Fruit fly (Drosophila melanogaster) whole organism, wandering third instar larva: ENCODE measurements around the gene spn-D.

ENCODE experiments used
- Abd-B ChIP-seq: fragments of >200 bp; optimal IDR thresholded peaks from 2 replicates; lab custom pipeline; 2017; ENCODE audit warnings: missing biosample characterization, missing genetic modification characterization
- CG32264 ChIP-seq: fragments of 200-800 bp; sonication (Bioruptor generic); optimal IDR thresholded peaks from 2 replicates; lab custom pipeline; 2016; ENCODE audit warnings: missing biosample characterization, missing genetic modification characterization
- CG9705 ChIP-seq: fragments of 200-800 bp; sonication (Bioruptor generic); optimal IDR thresholded peaks from 2 replicates; lab custom pipeline; 2018; ENCODE audit warnings: missing biosample characterization, mild to moderate bottlenecking, missing genetic modification characterization
- CrebA ChIP-seq: fragments of 200-800 bp; sonication (Bioruptor generic); optimal IDR thresholded peaks from 2 replicates; lab custom pipeline; 2016; ENCODE audit warnings: missing biosample characterization, mild to moderate bottlenecking, missing genetic modification characterization, borderline replicate concordance
- Dfd ChIP-seq: fragments of >200 bp; optimal IDR thresholded peaks from 2 replicates; lab custom pipeline; 2017; ENCODE audit warnings: missing biosample characterization, missing genetic modification characterization
- Dif ChIP-seq: fragments of 200-275, 200-300 bp; sonication (Bioruptor generic); optimal IDR thresholded peaks from 2 replicates; lab custom pipeline; 2018; ENCODE audit warnings: missing biosample characterization, missing genetic modification characterization; ENCODE audit not compliant: partially characterized antibody
- GATAd ChIP-seq: sonication (Bioruptor generic); optimal IDR thresholded peaks from 2 replicates; lab custom pipeline; 2016; ENCODE audit warnings: missing biosample characterization, missing genetic modification characterization
- HLH106 ChIP-seq: fragments of 200-800 bp; optimal IDR thresholded peaks from 3 replicates; lab custom pipeline; 2019; ENCODE audit warnings: missing biosample characterization, mild to moderate bottlenecking, missing genetic modification characterization, moderate library complexity
- Hnf4 ChIP-seq: fragments of 200-800 bp; sonication (Bioruptor generic); optimal IDR thresholded peaks from 2 replicates; lab custom pipeline; 2016; ENCODE audit warnings: missing biosample characterization, mild to moderate bottlenecking, missing genetic modification characterization
- Hr78 ChIP-seq: fragments of >200 bp; optimal IDR thresholded peaks from 2 replicates; lab custom pipeline; 2017; ENCODE audit warnings: missing biosample characterization, missing genetic modification characterization
- Hr83 ChIP-seq: fragments of 200-300 bp; sonication (Bioruptor generic); optimal IDR thresholded peaks from 2 replicates; lab custom pipeline; 2016; ENCODE audit warnings: missing biosample characterization, mild to moderate bottlenecking, missing genetic modification characterization, moderate library complexity; ENCODE audit not compliant: poor library complexity, severe bottlenecking
- Jra ChIP-seq: sonication (Bioruptor generic); optimal IDR thresholded peaks from 2 replicates; lab custom pipeline; 2016; ENCODE audit warnings: missing biosample characterization, missing genetic modification characterization
- Mio ChIP-seq: sonication (Bioruptor generic); optimal IDR thresholded peaks from 2 replicates; lab custom pipeline; 2016; ENCODE audit warnings: missing biosample characterization, missing genetic modification characterization
- OdsH ChIP-seq: fragments of 200-800 bp; sonication (Bioruptor generic); optimal IDR thresholded peaks from 2 replicates; lab custom pipeline; 2016; ENCODE audit warnings: missing biosample characterization, mild to moderate bottlenecking, missing genetic modification characterization
- Rel ChIP-seq, 2 experiments: fragments of 200-800 bp; sonication (Bioruptor generic) in 1 of 2; optimal IDR thresholded peaks; 2 replicates in 1 of 2; 3 replicates in 1 of 2; lab custom pipeline; 2016 to 2019; ENCODE audit warnings: mild to moderate bottlenecking in 2 of 2, missing biosample characterization in 2 of 2, missing genetic modification characterization in 2 of 2, moderate library complexity in 1 of 2
- Sp1 ChIP-seq: fragments of 200-800 bp; sonication (Bioruptor generic); optimal IDR thresholded peaks from 3 replicates; lab custom pipeline; 2019; ENCODE audit warnings: missing biosample characterization, mild to moderate bottlenecking, missing genetic modification characterization, moderate library complexity
- Vsx2 ChIP-seq: fragments of 200-300, 225-300 bp; sonication (Bioruptor generic); optimal IDR thresholded peaks from 2 replicates; lab custom pipeline; 2018; ENCODE audit warnings: missing biosample characterization, missing genetic modification characterization; ENCODE audit not compliant: partially characterized antibody
- br ChIP-seq: fragments of 200-800 bp; sonication (Bioruptor generic); optimal IDR thresholded peaks from 2 replicates; lab custom pipeline; 2016; ENCODE audit warnings: missing biosample characterization, missing genetic modification characterization
- brk ChIP-seq: fragments of 200-800 bp; sonication (Bioruptor generic); optimal IDR thresholded peaks from 2 replicates; lab custom pipeline; 2016; ENCODE audit warnings: missing biosample characterization, mild to moderate bottlenecking, missing genetic modification characterization
- dl ChIP-seq, 2 experiments: fragments of 175-275, 200-275 bp in 1 of 2; fragments of 200-275 bp in 1 of 2; sonication (Bioruptor generic); optimal IDR thresholded peaks; lab custom pipeline; 2018; ENCODE audit warnings: mild to moderate bottlenecking in 2 of 2, missing biosample characterization in 2 of 2, missing genetic modification characterization in 2 of 2, moderate library complexity in 2 of 2; ENCODE audit not compliant: partially characterized antibody in 2 of 2, insufficient read depth in 1 of 2
- dmrt93B ChIP-seq: fragments of 200-800 bp; sonication (Bioruptor generic); optimal IDR thresholded peaks from 2 replicates; lab custom pipeline; 2018; ENCODE audit warnings: missing biosample characterization, mild to moderate bottlenecking, missing genetic modification characterization
- dsf ChIP-seq: sonication (Bioruptor generic); optimal IDR thresholded peaks from 2 replicates; lab custom pipeline; 2016; ENCODE audit warnings: missing biosample characterization, missing genetic modification characterization, borderline replicate concordance
- ey ChIP-seq: fragments of 200-800 bp; sonication (Bioruptor generic); optimal IDR thresholded peaks from 2 replicates; lab custom pipeline; 2016; ENCODE audit warnings: missing biosample characterization, missing genetic modification characterization
- foxo ChIP-seq, 2 experiments: fragments of 200-800 bp; sonication (Bioruptor generic); optimal IDR thresholded peaks; 2 replicates in 1 of 2; 3 replicates in 1 of 2; lab custom pipeline; 2016 to 2017; ENCODE audit warnings: missing biosample characterization in 2 of 2, missing genetic modification characterization in 2 of 2
- fru ChIP-seq: fragments of 200-800 bp; sonication (Bioruptor generic); optimal IDR thresholded peaks from 3 replicates; lab custom pipeline; 2016; ENCODE audit warnings: missing biosample characterization, mild to moderate bottlenecking, missing genetic modification characterization
- h ChIP-seq: fragments of 200-800 bp; sonication (Bioruptor generic); optimal IDR thresholded peaks from 3 replicates; lab custom pipeline; 2016; ENCODE audit warnings: missing biosample characterization, mild to moderate bottlenecking, missing genetic modification characterization
- jim ChIP-seq: fragments of 175-275, 200-325 bp; sonication (Bioruptor generic); optimal IDR thresholded peaks from 2 replicates; lab custom pipeline; 2016; ENCODE audit warnings: missing biosample characterization, mild to moderate bottlenecking, missing genetic modification characterization
- pan ChIP-seq: fragments of >200 bp; optimal IDR thresholded peaks from 2 replicates; lab custom pipeline; 2017
- psq ChIP-seq: fragments of 200-800 bp; sonication (Bioruptor generic); optimal IDR thresholded peaks from 3 replicates; lab custom pipeline; 2017; ENCODE audit warnings: missing biosample characterization, mild to moderate bottlenecking, missing genetic modification characterization, moderate library complexity
- rgr ChIP-seq: fragments of 200-800 bp; sonication (Bioruptor generic); optimal IDR thresholded peaks from 3 replicates; lab custom pipeline; 2016; ENCODE audit warnings: missing biosample characterization, mild to moderate bottlenecking, missing genetic modification characterization
- sage ChIP-seq: fragments of 200-800 bp; sonication (Bioruptor generic); optimal IDR thresholded peaks from 2 replicates; lab custom pipeline; 2016; ENCODE audit warnings: missing biosample characterization, mild to moderate bottlenecking, missing genetic modification characterization
- tai ChIP-seq: sonication (Bioruptor generic); optimal IDR thresholded peaks from 2 replicates; lab custom pipeline; 2016; ENCODE audit warnings: missing biosample characterization, missing genetic modification characterization
- usp ChIP-seq: fragments of >200 bp; optimal IDR thresholded peaks from 2 replicates; lab custom pipeline; 2017; ENCODE audit warnings: missing biosample characterization, missing genetic modification characterization
- woc ChIP-seq: sonication (Bioruptor generic); optimal IDR thresholded peaks from 2 replicates; lab custom pipeline; 2016; ENCODE audit warnings: missing biosample characterization, mild to moderate bottlenecking, missing genetic modification characterization

Gene spn-D

dm6 chr3R:27129580-27130385 is 35.7 kb upstream of the spn-D start (continued):
- TF ChIP-seq CG9705 (GFP tag; lab: Kevin White, UChicago) (no peak), Dfd (no peak), Hnf4 (peak; percentile 31), Dif (GFP tag; lab: Kevin White, UChicago) (peak; percentile 23), brk (GFP tag; lab: Kevin White, UChicago) (no peak), GATAd (GFP tag; lab: Kevin White, UChicago) (no peak), Vsx2 (GFP tag; lab: Kevin White, UChicago) (peak; percentile 30), Rel (GFP tag; optimal IDR thresholded peaks at IDR 0.05; lab: Kevin White, UChicago) (peak; percentile 82), Rel (tag; optimal IDR thresholded peaks at IDR 0.05; lab: Kevin White, UChicago) (peak; percentile 62), dmrt93B (GFP tag; lab: Kevin White, UChicago) (peak; percentile 29), CrebA (GFP tag; lab: Kevin White, UChicago) (no peak), jim (GFP tag; lab: Kevin White, UChicago) (peak; percentile 82)

dm6 chr3R:27130551-27131161 is 34.9 kb upstream of the spn-D start:
- no peak for TF ChIP-seq OdsH
- no peak for TF ChIP-seq dl (GFP tag; optimal IDR thresholded peaks at IDR 0.05; lab: Kevin White, UChicago; ENCODE audit: insufficient read depth in 1 of 2, partially characterized antibody in 2 of 2)
- no peak for TF ChIP-seq ey (GFP tag; lab: Kevin White, UChicago)
- no peak for TF ChIP-seq Rel (GFP tag; optimal IDR thresholded peaks at IDR 0.05; lab: Kevin White, UChicago)
- peak; percentile 94 for TF ChIP-seq Rel (tag; optimal IDR thresholded peaks at IDR 0.05; lab: Kevin White, UChicago)
- TF ChIP-seq Dif (GFP tag; lab: Kevin White, UChicago), result peak; percentile 35

- peak; percentile 49 for TF ChIP-seq HLH106 (tag; lab: Kevin White, UChicago)
- TF ChIP-seq ey (GFP tag; lab: Kevin White, UChicago), result peak; percentile 44
- peak; percentile 91 for TF ChIP-seq Vsx2 (GFP tag; lab: Kevin White, UChicago)
- TF ChIP-seq jim (GFP tag; lab: Kevin White, UChicago), result peak; percentile 44
- TF ChIP-seq foxo (GFP tag; optimal IDR thresholded peaks at IDR 0.05; lab: Kevin White, UChicago), result peak in 1 of 2 experiments; percentile 71
- no peak for TF ChIP-seq Rel (GFP tag; optimal IDR thresholded peaks at IDR 0.05; lab: Kevin White, UChicago)
- peak; percentile 60 for TF ChIP-seq Rel (tag; optimal IDR thresholded peaks at IDR 0.05; lab: Kevin White, UChicago)
- peak; percentile 81 for TF ChIP-seq tai (GFP tag; lab: Kevin White, UChicago)
- TF ChIP-seq Dif (GFP tag; lab: Kevin White, UChicago), result no peak
- no peak for TF ChIP-seq Abd-B (GFP tag; lab: Kevin White, UChicago)
- peak; percentile 97 for TF ChIP-seq Hr83 (GFP tag; lab: Kevin White, UChicago)
- no peak for TF ChIP-seq Mio (GFP tag; lab: Kevin White, UChicago)
- TF ChIP-seq GATAd (GFP tag; lab: Kevin White, UChicago), result peak; percentile 93
- peak; percentile 53 for TF ChIP-seq CG9705 (GFP tag; lab: Kevin White, UChicago)
- TF ChIP-seq usp, result no peak
- TF ChIP-seq dmrt93B (GFP tag; lab: Kevin White, UChicago), result peak; percentile 9
- TF ChIP-seq psq, result peak; percentile 56
- TF ChIP-seq brk (GFP tag; lab: Kevin White, UChicago), result peak; percentile 77
- TF ChIP-seq OdsH, result peak; percentile 88
- TF ChIP-seq Jra (GFP tag; lab: Kevin White, UChicago), result peak; percentile 89
- TF ChIP-seq br (GFP tag; lab: Kevin White, UChicago), result peak; percentile 83
- no peak for TF ChIP-seq Hr78 (GFP tag; lab: Kevin White, UChicago)
- TF ChIP-seq Hnf4, result peak; percentile 87
- peak; percentile 68 for TF ChIP-seq Sp1
- TF ChIP-seq h, result peak; percentile 93
- TF ChIP-seq fru, result peak; percentile 70
- peak; percentile 40 for TF ChIP-seq dsf
- TF ChIP-seq rgr, result peak; percentile 89
- TF ChIP-seq sage (GFP tag; lab: Kevin White, UChicago), result peak; percentile 58
- no peak for TF ChIP-seq woc
- no peak for TF ChIP-seq CG32264 (GFP tag; lab: Kevin White, UChicago)
- TF ChIP-seq pan (lab: Kevin White, UChicago), result no peak
- TF ChIP-seq dl (GFP tag; optimal IDR thresholded peaks at IDR 0.05; lab: Kevin White, UChicago; ENCODE audit: insufficient read depth in 1 of 2, partially characterized antibody in 2 of 2), result no peak
- TF ChIP-seq, all 38 proteins: peak for 23
Observed at dm6 chr3R:27131408-27131807, 34.1 kb upstream of the spn-D start.
